Worm (Caenorhabditis elegans): Measurements from ENCODE around the gene C05D12.7.

DNA sequence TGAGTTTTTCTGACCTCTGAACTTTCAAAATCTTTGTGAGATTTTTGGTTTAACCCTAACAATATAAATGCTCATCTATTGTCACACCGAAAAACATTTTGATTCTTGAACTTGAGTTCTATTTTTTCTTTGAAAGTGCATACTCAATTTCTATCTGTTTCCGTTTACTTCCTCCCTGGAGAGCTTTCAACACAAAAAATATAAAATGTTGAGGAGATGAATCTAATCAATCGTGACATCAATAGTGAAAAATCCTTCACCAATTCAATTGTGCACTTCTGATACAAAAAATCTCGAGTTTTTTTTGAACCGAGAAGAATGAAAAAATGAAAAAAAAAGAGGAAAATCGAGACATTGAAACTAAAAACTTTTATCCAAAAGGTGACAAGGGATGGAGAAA is 48.1 kb upstream of the C05D12.7 start:
- no peak for TF ChIP-seq dve-1 (tag; optimal IDR thresholded peaks at IDR 0.05)
- TF ChIP-seq pha-4 (tag; optimal IDR thresholded peaks at IDR 0.05): no peak
- no peak for TF ChIP-seq fax-1 (tag; optimal IDR thresholded peaks at IDR 0.05)
- no peak for TF ChIP-seq rnt-1 (tag; optimal IDR thresholded peaks at IDR 0.05)
- TF ChIP-seq ttx-3 (tag; optimal IDR thresholded peaks at IDR 0.05): no peak
- TF ChIP-seq fkh-10 (GFP tag; optimal IDR thresholded peaks at IDR 0.05): no peak
- TF ChIP-seq elt-4 (tag; optimal IDR thresholded peaks at IDR 0.05): no peak
- TF ChIP-seq Y22D7AL.16 (tag; optimal IDR thresholded peaks at IDR 0.05): no peak
- TF ChIP-seq ceh-9 (tag; optimal IDR thresholded peaks at IDR 0.05): no peak
- no peak for TF ChIP-seq ama-1 (optimal IDR thresholded peaks at IDR 0.05)
